Fruit fly (Drosophila melanogaster) whole organism, embryonic: ENCODE data around the gene Asator.
A peak's percentile ranks its signal among the peaks of the same experiment; 100 is the strongest.

Source experiments
- Ada2b ChIP-seq: fragments of 200-800 bp; sonication (Bioruptor generic); IDR thresholded peaks from 2 replicates; pipeline ENCODE4 v1.3.6; 2022; ENCODE audit warnings: missing biosample characterization, missing genetic modification characterization
- Awh ChIP-seq: fragments of 200-800 bp; sonication (Bioruptor generic); IDR thresholded peaks from 2 replicates; pipeline ENCODE4, ENCODE4 v1.3.6; 2022; ENCODE audit warnings: missing biosample characterization, missing genetic modification characterization
- B-H2 ChIP-seq: fragments of 200-800 bp; sonication (Bioruptor generic); optimal IDR thresholded peaks from 2 replicates; lab custom pipeline; 2018; ENCODE audit warnings: missing biosample characterization, mild to moderate bottlenecking, missing genetic modification characterization
- CG11695 ChIP-seq: fragments of 200-800 bp; sonication (Bioruptor generic); IDR thresholded peaks from 3 replicates; pipeline ENCODE4 v1.3.6; 2022; ENCODE audit warnings: missing biosample characterization, missing genetic modification characterization
- CG12071 ChIP-seq: fragments of 200-800 bp; sonication (Bioruptor generic); optimal IDR thresholded peaks from 3 replicates; lab custom pipeline; 2018; ENCODE audit warnings: missing biosample characterization, mild to moderate bottlenecking, missing genetic modification characterization
- CG12299 ChIP-seq: fragments of 200-800 bp; sonication (Bioruptor generic); optimal IDR thresholded peaks from 2 replicates; lab custom pipeline; 2018; ENCODE audit warnings: missing biosample characterization, mild to moderate bottlenecking, missing genetic modification characterization
- CG13775 ChIP-seq: fragments of 200-800 bp; sonication (Bioruptor generic); optimal IDR thresholded peaks from 3 replicates; lab custom pipeline; 2017; ENCODE audit warnings: missing biosample characterization, mild to moderate bottlenecking, missing genetic modification characterization
- CG16813 ChIP-seq: fragments of 200-800 bp; sonication (Bioruptor generic); IDR thresholded peaks from 3 replicates; pipeline ENCODE4 v1.3.6; 2022; ENCODE audit warnings: missing biosample characterization, missing genetic modification characterization; ENCODE audit not compliant: partially characterized antibody
- CG17328 ChIP-seq: fragments of 200-800 bp; sonication (Bioruptor generic); IDR thresholded peaks from 2 replicates; pipeline ENCODE4 v1.3.6; 2022; ENCODE audit warnings: missing biosample characterization, missing genetic modification characterization
- CG1792 ChIP-seq: fragments of 200-800 bp; sonication (Bioruptor generic); optimal IDR thresholded peaks from 2 replicates; lab custom pipeline; 2016; ENCODE audit warnings: missing biosample characterization, missing genetic modification characterization
- CG1832 ChIP-seq: fragments of 200-800 bp; sonication (Bioruptor generic); optimal IDR thresholded peaks from 2 replicates; lab custom pipeline; 2017; ENCODE audit warnings: missing biosample characterization, mild to moderate bottlenecking, missing genetic modification characterization, inconsistent platforms
- CG18619 ChIP-seq: fragments of 200-800 bp; sonication (Bioruptor generic); optimal IDR thresholded peaks from 3 replicates; lab custom pipeline; 2017; ENCODE audit warnings: missing biosample characterization, mild to moderate bottlenecking, missing genetic modification characterization
- CG2120 ChIP-seq: fragments of 200-800 bp; sonication (Bioruptor generic); optimal IDR thresholded peaks from 3 replicates; lab custom pipeline; 2016; ENCODE audit warnings: missing biosample characterization, missing genetic modification characterization
- CG2129 ChIP-seq: fragments of 200-800 bp; sonication (Bioruptor generic); IDR thresholded peaks from 2 replicates; pipeline ENCODE4 v1.3.6; 2022; ENCODE audit warnings: missing biosample characterization, missing genetic modification characterization; ENCODE audit not compliant: partially characterized antibody
- CG2202 ChIP-seq: fragments of 200-800 bp; sonication (Bioruptor generic); optimal IDR thresholded peaks from 2 replicates; lab custom pipeline; 2018; ENCODE audit warnings: missing biosample characterization, mild to moderate bottlenecking, missing genetic modification characterization
- CG33557 ChIP-seq: fragments of 200-800 bp; sonication (Bioruptor generic); optimal IDR thresholded peaks from 2 replicates; lab custom pipeline; 2019; ENCODE audit warnings: missing biosample characterization, mild to moderate bottlenecking, missing genetic modification characterization, moderate library complexity
- CG3995 ChIP-seq: fragments of 200-800 bp; sonication (Bioruptor generic); optimal IDR thresholded peaks from 3 replicates; lab custom pipeline; 2016; ENCODE audit warnings: missing biosample characterization, missing genetic modification characterization
- CG43689 ChIP-seq: fragments of 200-800 bp; sonication (Bioruptor generic); IDR thresholded peaks from 2 replicates; pipeline ENCODE4 v1.3.6; 2022; ENCODE audit warnings: missing biosample characterization, missing genetic modification characterization
- CG4820 ChIP-seq: fragments of 200-800 bp; sonication (Bioruptor generic); optimal IDR thresholded peaks from 3 replicates; lab custom pipeline; 2016; ENCODE audit warnings: missing biosample characterization, missing genetic modification characterization
- CG6254 ChIP-seq: fragments of 200-800 bp; sonication (Bioruptor generic); optimal IDR thresholded peaks from 3 replicates; lab custom pipeline; 2017; ENCODE audit warnings: mild to moderate bottlenecking, missing biosample characterization, missing genetic modification reagents, missing genetic modification characterization
- D19A ChIP-seq: fragments of 200-800 bp; optimal IDR thresholded peaks from 3 replicates; lab custom pipeline; 2019; ENCODE audit warnings: missing biosample characterization, mild to moderate bottlenecking, missing genetic modification characterization, moderate library complexity
- Drgx ChIP-seq: fragments of 200-800 bp; sonication (Bioruptor generic); IDR thresholded peaks from 2 replicates; pipeline ENCODE4 v1.3.6; 2022; ENCODE audit warnings: missing biosample characterization, missing genetic modification characterization
- Fer1 ChIP-seq: fragments of 200-800 bp; sonication (Bioruptor generic); optimal IDR thresholded peaks from 2 replicates; lab custom pipeline; 2017; ENCODE audit warnings: missing biosample characterization, mild to moderate bottlenecking, missing genetic modification characterization
- Jarid2 ChIP-seq: fragments of 200-800 bp; sonication (Bioruptor generic); optimal IDR thresholded peaks from 3 replicates; lab custom pipeline; 2017; ENCODE audit warnings: mild to moderate bottlenecking, missing biosample characterization, missing genetic modification reagents, missing genetic modification characterization
- Med ChIP-seq: fragments of 200-800 bp; sonication (Bioruptor generic); peaks from one replicate; lab custom pipeline; 2016; ENCODE audit warnings: missing biosample characterization, missing genetic modification characterization, mild to moderate bottlenecking, inconsistent platforms, moderate library complexity
- Nf-YB ChIP-seq: fragments of 200-800 bp; sonication (Bioruptor generic); optimal IDR thresholded peaks from 3 replicates; lab custom pipeline; 2019; ENCODE audit warnings: missing biosample characterization, mild to moderate bottlenecking, missing genetic modification characterization, moderate library complexity
- Oli ChIP-seq: fragments of 200-800 bp; sonication (Bioruptor generic); optimal IDR thresholded peaks from 2 replicates; lab custom pipeline; 2018; ENCODE audit warnings: missing biosample characterization, mild to moderate bottlenecking, missing genetic modification characterization, moderate library complexity
- Optix ChIP-seq: fragments of 200-800 bp; sonication (Bioruptor generic); IDR thresholded peaks from 3 replicates; pipeline ENCODE4 v1.3.6; 2022; ENCODE audit warnings: missing biosample characterization, missing genetic modification characterization
- Pdp1 ChIP-seq, 2 experiments: fragments of 200-800 bp; sonication (Bioruptor generic); optimal IDR thresholded peaks; 3 replicates each; lab custom pipeline; 2016; ENCODE audit warnings: missing biosample characterization in 2 of 2, missing genetic modification characterization in 2 of 2, mild to moderate bottlenecking in 1 of 2, moderate library complexity in 1 of 2
- Poxn ChIP-seq: fragments of 200-800 bp; sonication (Bioruptor generic); IDR thresholded peaks from 2 replicates; pipeline ENCODE4 v1.3.6; 2022; ENCODE audit warnings: missing biosample characterization, missing genetic modification characterization
- Side ChIP-seq: fragments of 200-800 bp; sonication (Bioruptor generic); optimal IDR thresholded peaks from 2 replicates; lab custom pipeline; 2016; ENCODE audit warnings: missing biosample characterization, missing genetic modification characterization
- Six4 ChIP-seq: fragments of 200-800 bp; sonication (Bioruptor generic); optimal IDR thresholded peaks from 2 replicates; lab custom pipeline; 2016; ENCODE audit warnings: missing biosample characterization, missing genetic modification characterization
- br ChIP-seq: fragments of >200 bp; optimal IDR thresholded peaks from 2 replicates; lab custom pipeline; 2017
- bsh ChIP-seq, 2 experiments: fragments of 200-800 bp; sonication (Bioruptor generic); optimal IDR thresholded peaks; 2 replicates each; lab custom pipeline; 2017 to 2018; ENCODE audit warnings: mild to moderate bottlenecking in 2 of 2, missing biosample characterization in 2 of 2, missing genetic modification characterization in 2 of 2, moderate library complexity in 1 of 2
- cato ChIP-seq: fragments of 200-800 bp; sonication (Bioruptor generic); optimal IDR thresholded peaks from 2 replicates; lab custom pipeline; 2016; ENCODE audit warnings: missing biosample characterization, missing genetic modification characterization, borderline replicate concordance
- dan ChIP-seq: fragments of 200-800 bp; sonication (Bioruptor generic); IDR thresholded peaks from 2 replicates; pipeline ENCODE4 v1.3.6; 2022; ENCODE audit warnings: missing biosample characterization, missing genetic modification characterization
- dimm ChIP-seq: fragments of 200-800 bp; sonication (Bioruptor generic); IDR thresholded peaks from 2 replicates; pipeline ENCODE4 v1.3.6; 2022; ENCODE audit warnings: missing biosample characterization, missing genetic modification characterization
- dmrt99B ChIP-seq: fragments of 200-800 bp; sonication (Bioruptor generic); optimal IDR thresholded peaks from 2 replicates; lab custom pipeline; 2018; ENCODE audit warnings: missing biosample characterization, mild to moderate bottlenecking, missing genetic modification characterization, moderate library complexity
- esg ChIP-seq: fragments of 200-800 bp; sonication (Bioruptor generic); conservative IDR thresholded peaks from 2 replicates; pipeline ENCODE4 v1.3.6; 2022; ENCODE audit warnings: missing biosample characterization, missing genetic modification characterization
- gem ChIP-seq: fragments of 200-800 bp; sonication (Bioruptor generic); optimal IDR thresholded peaks from 2 replicates; lab custom pipeline; 2019; ENCODE audit warnings: missing biosample characterization, mild to moderate bottlenecking, missing genetic modification characterization, moderate library complexity
- jigr1 ChIP-seq: fragments of 200-800 bp; sonication (Bioruptor generic); IDR thresholded peaks from 3 replicates; pipeline ENCODE4 v1.3.6; 2022; ENCODE audit warnings: missing biosample characterization, missing genetic modification characterization
- jumu ChIP-seq: fragments of 200-800 bp; sonication (Bioruptor generic); optimal IDR thresholded peaks from 3 replicates; lab custom pipeline; 2016; ENCODE audit warnings: missing biosample characterization, missing genetic modification characterization
- lbe ChIP-seq: fragments of 200-800 bp; sonication (Bioruptor generic); optimal IDR thresholded peaks from 2 replicates; lab custom pipeline; 2016; ENCODE audit warnings: missing biosample characterization, mild to moderate bottlenecking, missing genetic modification characterization
- row ChIP-seq: fragments of 200-800 bp; sonication (Bioruptor generic); IDR thresholded peaks from 3 replicates; pipeline ENCODE4 v1.3.6; 2022; ENCODE audit warnings: missing biosample characterization, missing genetic modification characterization
- run ChIP-seq: fragments of 200-800 bp; sonication (Bioruptor generic); optimal IDR thresholded peaks from 3 replicates; lab custom pipeline; 2018; ENCODE audit warnings: missing biosample characterization, mild to moderate bottlenecking, missing genetic modification characterization
- salm ChIP-seq: fragments of 200-800 bp; sonication (Bioruptor generic); optimal IDR thresholded peaks from 2 replicates; lab custom pipeline; 2018; ENCODE audit warnings: missing biosample characterization, mild to moderate bottlenecking, missing genetic modification characterization
- scrt ChIP-seq: fragments of 200-800 bp; sonication (Bioruptor generic); optimal IDR thresholded peaks from 2 replicates; lab custom pipeline; 2018; ENCODE audit warnings: missing biosample characterization, mild to moderate bottlenecking, missing genetic modification characterization, moderate library complexity
- yki ChIP-seq: fragments of >200 bp; optimal IDR thresholded peaks from 3 replicates; lab custom pipeline; 2018
- zen ChIP-seq: fragments of 200-800 bp; sonication (Bioruptor generic); optimal IDR thresholded peaks from 3 replicates; lab custom pipeline; 2018; ENCODE audit warnings: missing biosample characterization, mild to moderate bottlenecking, missing genetic modification characterization, moderate library complexity
- zfh1 ChIP-seq: fragments of 200-800 bp; sonication (Bioruptor generic); IDR thresholded peaks from 3 replicates; pipeline ENCODE4 v1.3.6; 2022; ENCODE audit warnings: missing biosample characterization, missing genetic modification characterization

Asator gene

DNA sequence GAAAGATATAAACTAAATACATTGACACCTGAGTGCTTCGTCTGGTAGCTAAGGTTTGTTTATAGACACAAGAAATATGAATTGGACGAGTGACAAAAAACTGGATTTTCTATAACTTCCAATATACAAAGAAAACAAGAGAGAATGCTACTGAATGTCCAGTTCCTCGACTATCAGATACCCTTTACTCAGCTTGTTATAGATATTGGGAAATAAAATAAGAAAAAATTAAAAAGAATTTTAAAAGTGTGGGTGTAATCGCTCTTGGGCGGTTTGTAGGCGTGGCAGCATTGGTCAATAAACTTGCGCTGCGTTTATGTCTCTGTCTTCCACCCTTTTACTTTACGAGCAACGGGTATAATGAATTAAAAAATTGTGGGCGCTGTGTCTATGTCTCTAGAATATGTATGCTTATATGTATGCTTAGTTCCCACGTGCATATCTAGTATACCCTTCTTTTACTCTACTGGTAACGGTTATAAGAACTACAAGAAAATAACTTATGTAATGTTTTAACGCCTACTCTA lies 9.6 kb upstream of the Asator start (continued):
- TF ChIP-seq CG2202 (tag; lab: Kevin White, UChicago): no peak
- peak; percentile 5 for TF ChIP-seq CG4820 (GFP tag; lab: Kevin White, UChicago)
- TF ChIP-seq D19A (tag; lab: Kevin White, UChicago): peak; percentile 84
- TF ChIP-seq Oli: peak; percentile 24
- peak; percentile 74 for TF ChIP-seq CG16813 (GFP tag; lab: Robert Waterston, UW)
- TF ChIP-seq dimm: no peak
- TF ChIP-seq CG3995 (GFP tag; lab: Kevin White, UChicago): no peak
- TF ChIP-seq CG2120 (GFP tag; lab: Kevin White, UChicago): no peak
- TF ChIP-seq Ada2b (GFP tag; lab: Robert Waterston, UW): no peak
- peak; percentile 57 for TF ChIP-seq Med
- TF ChIP-seq zfh1 (GFP tag; lab: Robert Waterston, UW): peak; percentile 23; the same call in 1 of the 3 replicates
- TF ChIP-seq CG1792 (GFP tag; lab: Kevin White, UChicago): no peak
- TF ChIP-seq Poxn (GFP tag; lab: Robert Waterston, UW): no peak
- TF ChIP-seq dmrt99B (tag; lab: Kevin White, UChicago): peak; percentile 17
- peak; percentile 42 for TF ChIP-seq gem
- TF ChIP-seq jigr1 (GFP tag; lab: Robert Waterston, UW): no peak
- TF ChIP-seq bsh (GFP tag; optimal IDR thresholded peaks at IDR 0.05; lab: Kevin White, UChicago): peak in 1 of 2 experiments; percentile 31
- no peak for TF ChIP-seq esg (GFP tag; lab: Robert Waterston, UW)
- peak in 1 of 2 experiments; percentile 49 for TF ChIP-seq Pdp1 (GFP tag; optimal IDR thresholded peaks at IDR 0.05; lab: Kevin White, UChicago)
- no peak for TF ChIP-seq CG13775 (GFP tag; lab: Kevin White, UChicago)
- no peak for TF ChIP-seq br (lab: Kevin White, UChicago)
- TF ChIP-seq row (GFP tag; lab: Robert Waterston, UW): 0 out of 3 replicates have a peak, but pooled peaks have one; percentile 26

DNA sequence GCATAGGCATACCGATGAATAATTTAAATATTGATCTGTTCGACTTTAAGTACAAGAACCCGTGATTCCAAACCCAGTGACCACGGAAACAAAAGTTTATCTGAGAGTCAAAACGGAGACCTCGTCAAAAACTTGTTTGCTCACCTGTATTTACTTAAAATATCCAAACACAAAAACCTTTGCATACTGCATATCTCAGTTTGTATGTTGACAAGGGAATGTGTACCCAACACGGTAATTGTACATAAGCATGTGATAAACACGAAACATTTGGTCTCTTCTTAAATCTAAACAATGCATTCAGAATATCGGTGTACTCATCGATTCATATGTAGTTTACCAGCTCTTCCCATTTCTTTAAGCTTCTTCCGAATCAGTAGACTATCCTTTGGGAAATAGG lies 8.9 kb upstream of the Asator start:
- TF ChIP-seq CG18619 (GFP tag; lab: Kevin White, UChicago) (peak; percentile 95), jumu (GFP tag; lab: Kevin White, UChicago) (peak; percentile 79), CG11695 (peak; percentile 89), yki (lab: Kevin White, UChicago) (no peak), salm (tag; lab: Kevin White, UChicago) (peak; percentile 93), Side (GFP tag; lab: Kevin White, UChicago) (peak; percentile 94), Awh (GFP tag; lab: Robert Waterston, UW) (peak; percentile 97), scrt (GFP tag; lab: Kevin White, UChicago) (peak; percentile 84), CG12299 (tag; lab: Kevin White, UChicago) (peak; percentile 95), run (tag; lab: Kevin White, UChicago) (peak; percentile 83), Optix (GFP tag; lab: Robert Waterston, UW) (no peak), CG12071 (peak; percentile 96), CG1832 (GFP tag; lab: Kevin White, UChicago) (no peak), Drgx (GFP tag; lab: Robert Waterston, UW) (no peak), cato (peak; percentile 80), CG17328 (GFP tag; lab: Robert Waterston, UW) (peak; percentile 85), Nf-YB (peak; percentile 86), Jarid2 (GFP tag; lab: Kevin White, UChicago) (peak; percentile 83), Fer1 (GFP tag; lab: Kevin White, UChicago) (peak; percentile 94), CG43689 (no peak), Six4 (GFP tag; lab: Kevin White, UChicago) (peak; percentile 87), CG2129 (GFP tag; lab: Robert Waterston, UW) (no peak), dan (no peak), br (lab: Kevin White, UChicago) (no peak), CG6254 (GFP tag; lab: Kevin White, UChicago) (peak; percentile 93), CG33557 (peak; percentile 99), zen (tag; lab: Kevin White, UChicago) (peak; percentile 93), lbe (GFP tag; lab: Kevin White, UChicago) (peak; percentile 51), B-H2 (GFP tag; lab: Kevin White, UChicago) (peak; percentile 65)
